Worm (Caenorhabditis elegans) whole organism, L3 larva: ENCODE measurements around the gene hog-1.

Experiments
- R02D3.7 ChIP-seq: fragments of 150-350 bp; optimal IDR thresholded peaks from 2 replicates; lab custom pipeline; 2014; ENCODE audit warnings: missing biosample characterization, missing genetic modification characterization
- ZK546.5 ChIP-seq: sonication (generic microtip); optimal IDR thresholded peaks from 2 replicates; lab custom pipeline; 2017; ENCODE audit warnings: missing biosample characterization, missing genetic modification characterization
- aly-2 ChIP-seq: fragments of 150-350 bp; optimal IDR thresholded peaks from 2 replicates; lab custom pipeline; 2014; ENCODE audit warnings: missing biosample characterization, missing genetic modification characterization
- ama-1 ChIP-seq: fragments of 150-350 bp; optimal IDR thresholded peaks from 2 replicates; lab custom pipeline; 2018
- ceh-16 ChIP-seq: sonication (generic microtip); optimal IDR thresholded peaks from 2 replicates; lab custom pipeline; 2017; ENCODE audit warnings: missing biosample characterization, missing genetic modification characterization
- ceh-28 ChIP-seq: fragments of 150-350 bp; optimal IDR thresholded peaks from 2 replicates; lab custom pipeline; 2014; ENCODE audit warnings: missing biosample characterization, missing genetic modification reagents, missing genetic modification characterization
- ceh-82 ChIP-seq: fragments of 150-350 bp; optimal IDR thresholded peaks from 2 replicates; lab custom pipeline; 2014; ENCODE audit warnings: missing biosample characterization, missing genetic modification characterization
- ceh-9 ChIP-seq: sonication (generic microtip); optimal IDR thresholded peaks from 2 replicates; lab custom pipeline; 2018; ENCODE audit warnings: missing biosample characterization, missing genetic modification characterization
- daf-12 ChIP-seq: fragments of 150-350 bp; optimal IDR thresholded peaks from 2 replicates; lab custom pipeline; 2014; ENCODE audit warnings: missing biosample characterization, missing genetic modification reagents, missing genetic modification characterization
- egl-27 ChIP-seq: sonication (generic microtip); optimal IDR thresholded peaks from 4 replicates; lab custom pipeline; 2017; ENCODE audit warnings: missing biosample characterization, missing genetic modification reagents, missing genetic modification characterization
- egl-5 ChIP-seq: fragments of 150-350 bp; optimal IDR thresholded peaks from 2 replicates; lab custom pipeline; 2017; ENCODE audit warnings: missing biosample characterization, missing genetic modification reagents, missing genetic modification characterization, inconsistent platforms
- elt-1 ChIP-seq: fragments of 150-350 bp; optimal IDR thresholded peaks from 2 replicates; lab custom pipeline; 2014; ENCODE audit warnings: missing biosample characterization, missing genetic modification characterization
- elt-2 ChIP-seq: sonication (generic microtip); optimal IDR thresholded peaks from 2 replicates; lab custom pipeline; 2016; ENCODE audit warnings: missing genetic modification reagents, mild to moderate bottlenecking, missing genetic modification characterization, missing compliant biosample characterization
- elt-3 ChIP-seq, 3 experiments: fragments of 150-350 bp in 1 of 3; sonication (generic microtip) in 2 of 3; optimal IDR thresholded peaks; 2 replicates in 2 of 3; 4 replicates in 1 of 3; lab custom pipeline; 2014 to 2017; ENCODE audit warnings: missing biosample characterization in 3 of 3, missing genetic modification characterization in 3 of 3
- eor-1 ChIP-seq, 2 experiments: fragments of 150-350 bp; optimal IDR thresholded peaks; 2 replicates each; lab custom pipeline; 2014 to 2018; ENCODE audit warnings: missing biosample characterization in 2 of 2, missing genetic modification characterization in 2 of 2
- fkh-10 ChIP-seq: sonication (generic microtip); optimal IDR thresholded peaks from 2 replicates; lab custom pipeline; 2017; ENCODE audit warnings: missing biosample characterization, missing genetic modification reagents, missing genetic modification characterization
- fkh-2 ChIP-seq: fragments of 150-350 bp; optimal IDR thresholded peaks from 2 replicates; lab custom pipeline; 2014; ENCODE audit warnings: missing biosample characterization, missing genetic modification reagents, missing genetic modification characterization
- fos-1 ChIP-seq: fragments of 150-350 bp; optimal IDR thresholded peaks from 2 replicates; lab custom pipeline; 2014; ENCODE audit warnings: missing biosample characterization, missing genetic modification characterization
- hmg-11 ChIP-seq: sonication (generic microtip); optimal IDR thresholded peaks from 2 replicates; lab custom pipeline; 2016; ENCODE audit warnings: missing genetic modification characterization, missing compliant biosample characterization
- jun-1 ChIP-seq: fragments of 150-350 bp; optimal IDR thresholded peaks from 2 replicates; lab custom pipeline; 2014; ENCODE audit warnings: missing biosample characterization, missing genetic modification reagents, missing genetic modification characterization
- lin-15B ChIP-seq: fragments of 150-350 bp; optimal IDR thresholded peaks from 2 replicates; lab custom pipeline; 2014; ENCODE audit warnings: missing biosample characterization, missing genetic modification characterization
- lin-39 ChIP-seq: fragments of 150-350 bp; optimal IDR thresholded peaks from 2 replicates; lab custom pipeline; 2018; ENCODE audit warnings: missing biosample characterization, missing genetic modification reagents, missing genetic modification characterization
- lsy-12 ChIP-seq: sonication (generic microtip); optimal IDR thresholded peaks from 2 replicates; lab custom pipeline; 2016; ENCODE audit warnings: mild to moderate bottlenecking, missing genetic modification characterization, missing compliant biosample characterization
- mdl-1 ChIP-seq: fragments of 150-350 bp; optimal IDR thresholded peaks from 2 replicates; lab custom pipeline; 2014; ENCODE audit warnings: missing biosample characterization, missing genetic modification characterization
- mml-1 ChIP-seq: fragments of 150-350 bp; sonication (generic microtip); optimal IDR thresholded peaks from 3 replicates; lab custom pipeline; 2014; ENCODE audit warnings: missing biosample characterization, missing genetic modification characterization
- nfya-1 ChIP-seq: sonication (generic microtip); optimal IDR thresholded peaks from 2 replicates; lab custom pipeline; 2017; ENCODE audit warnings: missing genetic modification characterization, mild to moderate bottlenecking, missing compliant biosample characterization, antibody characterized with exemption, moderate library complexity; ENCODE audit not compliant: insufficient read depth
- nhr-11 ChIP-seq: fragments of 150-350 bp; optimal IDR thresholded peaks from 2 replicates; lab custom pipeline; 2014; ENCODE audit warnings: missing biosample characterization, missing genetic modification characterization
- nhr-12 ChIP-seq: fragments of 150-350 bp; optimal IDR thresholded peaks from 2 replicates; lab custom pipeline; 2014; ENCODE audit warnings: missing biosample characterization, missing genetic modification characterization
- nhr-23 ChIP-seq: fragments of 150-350 bp; optimal IDR thresholded peaks from 2 replicates; lab custom pipeline; 2014; ENCODE audit warnings: missing biosample characterization, missing genetic modification reagents, missing genetic modification characterization
- nhr-237 ChIP-seq: fragments of 150-350 bp; optimal IDR thresholded peaks from 2 replicates; lab custom pipeline; 2014; ENCODE audit warnings: missing biosample characterization, missing genetic modification characterization
- nhr-25 ChIP-seq: sonication (generic microtip); optimal IDR thresholded peaks from 2 replicates; lab custom pipeline; 2017; ENCODE audit warnings: missing biosample characterization, missing genetic modification characterization
- nhr-28 ChIP-seq: fragments of 150-350 bp; optimal IDR thresholded peaks from 2 replicates; lab custom pipeline; 2014; ENCODE audit warnings: missing biosample characterization, missing genetic modification characterization
- nhr-43 ChIP-seq: sonication (generic microtip); optimal IDR thresholded peaks from 2 replicates; lab custom pipeline; 2016; ENCODE audit warnings: mild to moderate bottlenecking, missing genetic modification characterization, missing compliant biosample characterization; ENCODE audit not compliant: poor library complexity, severe bottlenecking
- nhr-67 ChIP-seq: fragments of 150-350 bp; optimal IDR thresholded peaks from 2 replicates; lab custom pipeline; 2014; ENCODE audit warnings: missing biosample characterization, missing genetic modification characterization
- nhr-76 ChIP-seq: fragments of 150-350 bp; sonication (generic microtip); optimal IDR thresholded peaks from 5 replicates; lab custom pipeline; 2014; ENCODE audit warnings: missing biosample characterization, missing genetic modification characterization
- nhr-77 ChIP-seq: fragments of 150-350 bp; optimal IDR thresholded peaks from 2 replicates; lab custom pipeline; 2014; ENCODE audit warnings: missing biosample characterization, missing genetic modification characterization
- pha-4 ChIP-seq: fragments of 150-350 bp; optimal IDR thresholded peaks from 2 replicates; lab custom pipeline; 2014; ENCODE audit warnings: missing biosample characterization, missing genetic modification reagents, missing genetic modification characterization
- pqm-1 ChIP-seq: fragments of 150-350 bp; optimal IDR thresholded peaks from 2 replicates; lab custom pipeline; 2017; ENCODE audit warnings: missing biosample characterization, missing genetic modification characterization, inconsistent platforms
- sea-2 ChIP-seq: fragments of 150-350 bp; sonication (generic microtip); optimal IDR thresholded peaks from 4 replicates; lab custom pipeline; 2014; ENCODE audit warnings: missing biosample characterization, missing genetic modification reagents, missing genetic modification characterization
- skn-1 ChIP-seq: fragments of 150-350 bp; optimal IDR thresholded peaks from 2 replicates; lab custom pipeline; 2014; ENCODE audit warnings: missing biosample characterization, missing genetic modification characterization
- snpc-4 ChIP-seq: fragments of 150-350 bp; optimal IDR thresholded peaks from 2 replicates; lab custom pipeline; 2014; ENCODE audit warnings: missing biosample characterization, missing genetic modification characterization
- tbx-2 ChIP-seq: sonication (generic microtip); optimal IDR thresholded peaks from 2 replicates; lab custom pipeline; 2016; ENCODE audit warnings: mild to moderate bottlenecking, missing genetic modification characterization, missing compliant biosample characterization
- unc-39 ChIP-seq: sonication (generic microtip); optimal IDR thresholded peaks from 4 replicates; lab custom pipeline; 2017; ENCODE audit warnings: missing biosample characterization, missing genetic modification characterization
- unc-62 ChIP-seq: fragments of 150-350 bp; sonication (generic microtip); optimal IDR thresholded peaks from 4 replicates; lab custom pipeline; 2014; ENCODE audit warnings: missing biosample characterization, missing genetic modification reagents, missing genetic modification characterization
- zag-1 ChIP-seq: fragments of 150-350 bp; optimal IDR thresholded peaks from 2 replicates; lab custom pipeline; 2014; ENCODE audit warnings: missing biosample characterization, missing genetic modification characterization
- ztf-11 ChIP-seq: fragments of 150-350 bp; optimal IDR thresholded peaks from 2 replicates; lab custom pipeline; 2014; ENCODE audit warnings: missing biosample characterization, missing genetic modification characterization
- ztf-4 ChIP-seq: fragments of 150-350 bp; optimal IDR thresholded peaks from 2 replicates; lab custom pipeline; 2014; ENCODE audit warnings: missing biosample characterization, missing genetic modification characterization

The hog-1 gene

DNA sequence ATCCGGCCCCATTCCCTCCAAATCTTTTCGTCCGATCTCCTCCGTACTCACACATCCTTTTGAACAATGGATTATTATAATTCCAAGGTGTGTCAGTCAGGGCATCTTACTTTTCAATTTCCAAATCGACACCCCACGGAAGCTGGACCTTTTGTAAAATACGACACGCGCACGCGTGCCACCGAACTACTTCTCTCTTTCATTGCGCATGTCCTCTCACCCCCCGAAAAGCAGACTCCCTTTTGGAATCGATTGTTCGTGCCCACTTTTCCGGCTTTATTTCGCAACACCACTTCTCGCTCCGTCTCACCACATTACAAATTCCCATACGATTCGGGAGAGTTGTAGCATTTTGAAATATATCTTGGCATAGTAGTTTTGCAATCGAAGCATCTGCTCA lies 6.8 kb downstream of the hog-1 start:
- TF ChIP-seq R02D3.7 (no peak), eor-1 (tag; optimal IDR thresholded peaks at IDR 0.05; lab: Kevin White, UChicago) (no peak), nfya-1 (tag; lab: Kevin White, UChicago) (peak; percentile 48), fkh-10 (GFP tag; lab: Kevin White, UChicago) (peak; percentile 21), ceh-28 (tag; lab: Kevin White, UChicago) (peak; percentile 6), nhr-11 (tag; lab: Kevin White, UChicago) (no peak), ZK546.5 (no peak), egl-5 (tag; lab: Kevin White, UChicago) (peak; percentile 21), tbx-2 (no peak), hmg-11 (peak; percentile 21), lin-39 (tag; lab: Kevin White, UChicago) (peak; percentile 78)
- TF ChIP-seq, all 47 proteins: peak for 6

DNA sequence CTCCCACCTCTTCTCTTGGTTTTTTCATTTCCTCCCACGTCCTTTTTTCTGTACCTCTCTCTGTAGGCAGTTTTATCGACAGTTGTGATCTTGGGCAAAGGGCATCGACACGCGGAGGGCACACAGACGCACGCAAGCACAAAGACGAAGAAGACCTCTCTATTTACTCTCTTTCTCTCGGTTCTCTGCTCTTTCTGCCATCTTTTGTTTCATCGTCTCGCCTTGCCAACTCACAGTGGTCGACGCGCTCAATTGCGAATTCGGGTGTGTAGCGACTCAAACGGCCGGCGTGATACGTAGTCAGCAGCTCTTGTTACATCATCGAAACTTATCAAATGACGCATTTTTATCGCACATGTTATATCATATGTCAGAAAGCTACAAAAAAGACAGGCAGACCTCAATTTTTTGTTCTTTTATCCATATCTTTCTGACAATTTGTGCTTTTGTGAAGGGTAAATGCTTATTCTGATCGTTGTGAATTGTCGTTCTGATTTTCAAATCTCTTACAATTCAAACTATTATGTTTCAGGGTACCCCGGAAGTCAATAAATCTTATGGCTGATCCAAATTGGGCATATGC lies 12.9 kb downstream of the hog-1 start, which contains the start of gene puf-9:
Gene puf-9, plus strand, starts transcription at position 533 of the 583 bp plus-strand sequence.
- TF ChIP-seq ceh-9 (tag; lab: Kevin White, UChicago) (no peak), ZK546.5 (peak; percentile 50), nhr-77 (tag; lab: Kevin White, UChicago) (peak; percentile 93), lin-15B (tag; lab: Kevin White, UChicago) (peak; percentile 99), fos-1 (tag; lab: Kevin White, UChicago) (peak; percentile 98), nhr-23 (tag; lab: Kevin White, UChicago) (peak; percentile 100), nhr-67 (tag; lab: Kevin White, UChicago) (peak; percentile 32), skn-1 (tag; lab: Kevin White, UChicago) (peak; percentile 97), egl-5 (tag; lab: Kevin White, UChicago) (peak; percentile 97), nhr-12 (no peak), elt-3 (tag; optimal IDR thresholded peaks at IDR 0.05; lab: Kevin White, UChicago) (peak in 2 of 3 experiments; percentile 95 to 99), snpc-4 (tag; lab: Kevin White, UChicago) (peak; percentile 93), ceh-28 (tag; lab: Kevin White, UChicago) (peak; percentile 92), unc-62 (peak; percentile 96), R02D3.7 (peak; percentile 90), pha-4 (tag; lab: Kevin White, UChicago) (peak; percentile 100), pqm-1 (peak; percentile 98), nhr-28 (peak; percentile 87), fkh-10 (GFP tag; lab: Kevin White, UChicago) (peak; percentile 97), elt-1 (peak; percentile 90), nhr-25 (peak; percentile 100), lsy-12 (tag; lab: Kevin White, UChicago) (peak; percentile 98), aly-2 (tag; lab: Kevin White, UChicago) (no peak), egl-27 (tag; lab: Kevin White, UChicago) (peak; percentile 95), nhr-76 (tag; lab: Kevin White, UChicago) (peak; percentile 87), ceh-16 (tag; lab: Kevin White, UChicago) (peak; percentile 78), lin-39 (tag; lab: Kevin White, UChicago) (peak; percentile 98), daf-12 (tag; lab: Kevin White, UChicago) (peak; percentile 78), unc-39 (peak; percentile 7), hmg-11 (peak; percentile 93), mml-1 (tag; lab: Kevin White, UChicago) (peak; percentile 36), nhr-11 (tag; lab: Kevin White, UChicago) (peak; percentile 97), nhr-237 (tag; lab: Kevin White, UChicago) (no peak), jun-1 (tag; lab: Kevin White, UChicago) (peak; percentile 99), ama-1 (lab: Kevin White, UChicago) (peak; percentile 94), sea-2 (no peak), elt-2 (peak; percentile 99), fkh-2 (tag; lab: Kevin White, UChicago) (peak; percentile 62), ztf-4 (peak; percentile 94), zag-1 (tag; lab: Kevin White, UChicago) (peak; percentile 74), tbx-2 (peak; percentile 95), mdl-1 (peak; percentile 96), ztf-11 (no peak), eor-1 (tag; optimal IDR thresholded peaks at IDR 0.05; lab: Kevin White, UChicago) (peak in 1 of 2 experiments; percentile 36), nfya-1 (tag; lab: Kevin White, UChicago) (peak; percentile 98), ceh-82 (tag; lab: Kevin White, UChicago) (peak; percentile 94), nhr-43 (tag; lab: Kevin White, UChicago) (peak; percentile 97)
- TF ChIP-seq, all 47 proteins: peak for 41
